Worm (Caenorhabditis elegans) whole organism, L2 larva: ENCODE results near the gene C30F2.2.

Source experiments
- C34F6.9 ChIP-seq: fragments of 150-350 bp; optimal IDR thresholded peaks from 2 replicates; lab custom pipeline; 2014; ENCODE audit warnings: missing biosample characterization, missing genetic modification characterization
- F13H6.1 ChIP-seq: sonication (generic microtip); optimal IDR thresholded peaks from 2 replicates; lab custom pipeline; 2016; ENCODE audit warnings: missing genetic modification characterization, missing compliant biosample characterization
- Y55F3AM.14 ChIP-seq: fragments of 200-800 bp; sonication (Bioruptor generic); optimal IDR thresholded peaks from 2 replicates; lab custom pipeline; 2018; ENCODE audit warnings: mild to moderate bottlenecking, missing genetic modification characterization, missing compliant biosample characterization
- ZK546.5 ChIP-seq: sonication (generic microtip); optimal IDR thresholded peaks from 2 replicates; lab custom pipeline; 2017; ENCODE audit warnings: missing biosample characterization, missing genetic modification characterization
- alr-1 ChIP-seq: fragments of 150-350 bp; optimal IDR thresholded peaks from 2 replicates; lab custom pipeline; 2014; ENCODE audit warnings: missing biosample characterization, missing genetic modification characterization
- blmp-1 ChIP-seq: sonication (generic microtip); optimal IDR thresholded peaks from 2 replicates; lab custom pipeline; 2017; ENCODE audit warnings: missing genetic modification characterization, mild to moderate bottlenecking, missing compliant biosample characterization, antibody characterized with exemption, moderate library complexity; ENCODE audit not compliant: insufficient read depth
- ceh-16 ChIP-seq: fragments of 150-350 bp; optimal IDR thresholded peaks from 2 replicates; lab custom pipeline; 2014; ENCODE audit warnings: missing biosample characterization, missing genetic modification characterization
- crh-2 ChIP-seq: sonication (generic microtip); optimal IDR thresholded peaks from 2 replicates; lab custom pipeline; 2017; ENCODE audit warnings: missing biosample characterization, missing genetic modification characterization
- dmd-4 ChIP-seq: sonication (generic microtip); optimal IDR thresholded peaks from 2 replicates; lab custom pipeline; 2017; ENCODE audit warnings: missing biosample characterization, missing genetic modification characterization
- egl-27 ChIP-seq: sonication (generic microtip); optimal IDR thresholded peaks from 3 replicates; lab custom pipeline; 2017; ENCODE audit warnings: missing biosample characterization, missing genetic modification reagents, missing genetic modification characterization
- fos-1 ChIP-seq: fragments of 150-350 bp; optimal IDR thresholded peaks from 2 replicates; lab custom pipeline; 2014; ENCODE audit warnings: missing biosample characterization, missing genetic modification characterization
- lin-11 ChIP-seq: fragments of 150-350 bp; sonication (generic microtip); optimal IDR thresholded peaks from 2 replicates; lab custom pipeline; 2014; ENCODE audit warnings: missing biosample characterization, missing genetic modification characterization, inconsistent platforms, mixed read lengths
- lsy-2 ChIP-seq, 2 experiments: fragments of 150-350 bp in 1 of 2; sonication (generic microtip) in 1 of 2; optimal IDR thresholded peaks; 2 replicates each; lab custom pipeline; 2014 to 2017; ENCODE audit warnings: missing biosample characterization in 2 of 2, missing genetic modification characterization in 2 of 2
- nhr-10 ChIP-seq: sonication (generic microtip); optimal IDR thresholded peaks from 2 replicates; lab custom pipeline; 2017; ENCODE audit warnings: missing biosample characterization, missing genetic modification characterization
- nhr-12 ChIP-seq: fragments of 150-350 bp; optimal IDR thresholded peaks from 2 replicates; lab custom pipeline; 2014; ENCODE audit warnings: missing biosample characterization, missing genetic modification characterization
- nhr-129 ChIP-seq: fragments of 150-350 bp; optimal IDR thresholded peaks from 2 replicates; lab custom pipeline; 2014; ENCODE audit warnings: missing biosample characterization, missing genetic modification characterization
- nhr-21 ChIP-seq: fragments of 150-350 bp; optimal IDR thresholded peaks from 2 replicates; lab custom pipeline; 2014; ENCODE audit warnings: missing biosample characterization, missing genetic modification characterization
- nhr-23 ChIP-seq: fragments of 150-350 bp; optimal IDR thresholded peaks from 2 replicates; lab custom pipeline; 2014; ENCODE audit warnings: missing biosample characterization, missing genetic modification reagents, missing genetic modification characterization
- nhr-25 ChIP-seq: fragments of 150-350 bp; sonication (generic microtip); optimal IDR thresholded peaks from 3 replicates; lab custom pipeline; 2014; ENCODE audit warnings: missing biosample characterization, missing genetic modification characterization
- nhr-77 ChIP-seq: fragments of 150-350 bp; optimal IDR thresholded peaks from 2 replicates; lab custom pipeline; 2014; ENCODE audit warnings: missing biosample characterization, missing genetic modification characterization
- peb-1 ChIP-seq: fragments of 150-350 bp; optimal IDR thresholded peaks from 2 replicates; lab custom pipeline; 2014; ENCODE audit warnings: missing biosample characterization, missing genetic modification characterization
- sem-4 ChIP-seq: fragments of 150-350 bp; optimal IDR thresholded peaks from 2 replicates; lab custom pipeline; 2014; ENCODE audit warnings: missing biosample characterization, missing genetic modification reagents, missing genetic modification characterization
- sma-3 ChIP-seq: sonication (generic microtip); optimal IDR thresholded peaks from 2 replicates; lab custom pipeline; 2016; ENCODE audit warnings: missing genetic modification reagents, missing genetic modification characterization, missing compliant biosample characterization
- sma-9 ChIP-seq, 2 experiments: fragments of 150-350 bp in 1 of 2; sonication (generic microtip) in 1 of 2; optimal IDR thresholded peaks; 2 replicates each; lab custom pipeline; 2014 to 2016; ENCODE audit warnings: missing genetic modification characterization in 2 of 2, mild to moderate bottlenecking in 1 of 2, missing biosample characterization in 1 of 2, missing compliant biosample characterization in 1 of 2, missing genetic modification reagents in 1 of 2, moderate library complexity in 1 of 2
- snpc-4 ChIP-seq: fragments of 150-350 bp; optimal IDR thresholded peaks from 2 replicates; lab custom pipeline; 2014; ENCODE audit warnings: missing biosample characterization, missing genetic modification characterization
- unc-55 ChIP-seq: fragments of 150-350 bp; sonication (generic microtip); optimal IDR thresholded peaks from 3 replicates; lab custom pipeline; 2014; ENCODE audit warnings: missing biosample characterization, missing genetic modification reagents, missing genetic modification characterization
- zag-1 ChIP-seq: fragments of 150-350 bp; optimal IDR thresholded peaks from 2 replicates; lab custom pipeline; 2014; ENCODE audit warnings: missing biosample characterization, missing genetic modification characterization
- ztf-1 ChIP-seq: fragments of 200-800 bp; sonication (Bioruptor generic); conservative IDR thresholded peaks from 2 replicates; pipeline ENCODE4 v1.3.6; 2022; ENCODE audit warnings: missing genetic modification characterization, missing compliant biosample characterization

The C30F2.2 gene

DNA sequence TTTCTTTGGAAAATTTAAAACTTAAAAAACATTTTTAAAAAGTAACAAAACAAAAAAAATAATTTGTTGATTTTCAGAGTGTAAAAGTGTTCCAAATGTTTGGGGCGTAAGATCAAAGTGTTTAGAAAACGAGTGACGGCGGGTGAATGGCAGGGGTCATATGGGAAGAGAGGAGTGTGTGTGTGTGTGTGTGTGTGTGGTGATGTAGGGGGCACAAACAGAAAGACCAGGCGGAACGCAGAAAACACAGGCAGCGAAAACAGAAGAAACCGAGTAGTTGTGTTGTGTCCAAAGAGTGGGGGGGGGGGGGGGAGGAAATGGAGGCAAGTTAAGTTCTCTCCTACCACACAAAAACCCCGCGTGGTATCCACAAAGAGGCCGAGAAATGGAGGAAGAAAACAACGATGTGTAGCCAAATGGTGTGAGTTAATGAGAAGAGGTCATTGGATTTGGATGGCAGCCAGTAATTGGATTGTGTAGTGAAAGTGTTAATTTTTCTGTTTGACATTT, 44.8 kb downstream of the C30F2.2 start, which contains the start of gene B0395.3:
B0395.3 (minus strand) TSS at position 51 of the 510 bp plus-strand sequence.
- no peak for TF ChIP-seq nhr-12 (tag; lab: Kevin White, UChicago)
- TF ChIP-seq C34F6.9 (tag; lab: Kevin White, UChicago), result peak; percentile 25
- TF ChIP-seq lsy-2 (tag; optimal IDR thresholded peaks at IDR 0.05; lab: Kevin White, UChicago), result peak in 1 of 2 experiments; percentile 28
- peak; percentile 49 for TF ChIP-seq nhr-25 (tag; lab: Kevin White, UChicago)
- TF ChIP-seq F13H6.1, result peak; percentile 62
- TF ChIP-seq Y55F3AM.14, result no peak
- no peak for TF ChIP-seq sem-4
- peak; percentile 66 for TF ChIP-seq nhr-129 (tag; lab: Kevin White, UChicago)
- TF ChIP-seq sma-9 (GFP tag; optimal IDR thresholded peaks at IDR 0.05; lab: Kevin White, UChicago), result peak; percentile 54
- TF ChIP-seq sma-9 (tag; optimal IDR thresholded peaks at IDR 0.05; lab: Kevin White, UChicago), result no peak
- no peak for TF ChIP-seq zag-1 (tag; lab: Kevin White, UChicago)
- no peak for TF ChIP-seq nhr-77 (tag; lab: Kevin White, UChicago)
- TF ChIP-seq lin-11 (tag; lab: Kevin White, UChicago), result peak; percentile 13
- no peak for TF ChIP-seq sma-3 (GFP tag; lab: Kevin White, UChicago)
- peak; percentile 22 for TF ChIP-seq crh-2 (tag; lab: Kevin White, UChicago)
- peak; percentile 39 for TF ChIP-seq fos-1
- TF ChIP-seq blmp-1 (tag; lab: Kevin White, UChicago), result peak; percentile 61
- no peak for TF ChIP-seq nhr-21
- peak; percentile 0 for TF ChIP-seq egl-27 (tag; lab: Kevin White, UChicago)
- no peak for TF ChIP-seq snpc-4 (tag; lab: Kevin White, UChicago)

DNA sequence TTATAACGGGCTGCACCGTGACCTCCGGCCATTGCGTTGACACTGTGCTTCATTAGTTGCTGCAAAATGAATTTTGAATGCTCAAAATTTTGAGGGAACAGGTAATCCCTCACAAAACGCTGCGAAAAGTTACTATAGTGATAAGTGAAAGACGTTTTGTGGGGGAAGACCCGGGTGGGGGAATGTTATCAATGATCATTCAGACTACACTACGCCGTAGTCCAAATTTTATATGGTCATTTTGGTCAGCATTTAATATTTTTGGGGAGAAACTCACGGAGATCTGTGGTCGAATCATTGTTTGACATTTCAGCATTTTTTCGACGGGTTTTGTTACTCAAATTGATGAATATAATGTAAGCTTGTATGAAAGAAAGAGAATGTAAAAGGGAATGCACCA, 45.8 kb downstream of the C30F2.2 start:
- no peak for TF ChIP-seq peb-1 (tag; lab: Kevin White, UChicago)
- peak; percentile 5 for TF ChIP-seq fos-1

DNA sequence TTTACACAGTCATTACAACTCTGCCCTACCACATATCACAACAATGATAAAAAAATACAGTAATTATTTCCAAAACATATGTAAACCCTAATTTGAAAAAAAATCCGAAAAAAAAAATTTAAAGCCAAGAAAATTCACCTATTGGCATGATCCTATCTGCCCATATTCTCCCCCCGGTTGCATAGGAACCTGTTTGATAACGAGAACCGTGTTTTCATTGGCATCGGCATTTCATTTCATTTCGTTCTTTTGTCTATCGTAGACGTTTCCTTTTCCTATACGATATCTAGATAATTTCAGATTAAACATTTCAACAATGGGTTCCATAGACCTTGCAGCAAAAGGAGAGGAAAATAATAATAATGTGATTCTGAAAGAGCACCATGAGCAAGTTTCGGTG, 54.5 kb downstream of the C30F2.2 start, which contains the start of gene mboa-1:
mboa-1 (plus strand) TSS at position 301 of the 400 bp plus-strand sequence.
- TF ChIP-seq peb-1 (tag; lab: Kevin White, UChicago), result no peak
- no peak for TF ChIP-seq dmd-4 (tag; lab: Kevin White, UChicago)
- no peak for TF ChIP-seq alr-1
- TF ChIP-seq crh-2 (tag; lab: Kevin White, UChicago), result no peak
- TF ChIP-seq nhr-25 (tag; lab: Kevin White, UChicago), result no peak
- no peak for TF ChIP-seq nhr-10 (tag; lab: Kevin White, UChicago)

DNA sequence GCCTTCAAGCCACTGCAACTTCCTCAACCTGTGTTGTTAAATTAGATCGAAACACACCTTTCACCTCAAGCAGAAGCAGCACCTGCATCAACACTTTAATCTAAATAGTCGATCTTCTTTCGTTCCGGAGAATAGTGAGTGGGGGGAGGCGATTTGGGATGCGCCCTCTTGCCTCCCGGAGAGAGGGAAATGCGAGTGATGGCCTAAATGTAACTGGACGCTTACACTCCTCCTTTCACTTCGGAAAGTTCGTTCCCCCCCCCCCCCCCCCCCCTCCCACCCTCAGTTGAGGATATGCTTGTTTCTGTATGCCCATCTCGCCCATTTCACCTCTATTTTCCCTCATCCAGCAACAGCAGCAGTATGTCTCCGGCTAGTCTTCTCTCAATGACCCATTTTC, 56.0 kb downstream of the C30F2.2 start:
- TF ChIP-seq lin-11 (tag; lab: Kevin White, UChicago) (no peak), ZK546.5 (tag; lab: Kevin White, UChicago) (no peak), Y55F3AM.14 (no peak), sem-4 (no peak), ceh-16 (tag; lab: Kevin White, UChicago) (no peak), ztf-1 (no peak), peb-1 (tag; lab: Kevin White, UChicago) (no peak), nhr-23 (tag; lab: Kevin White, UChicago) (no peak), unc-55 (GFP tag; lab: Kevin White, UChicago) (no peak), nhr-25 (tag; lab: Kevin White, UChicago) (no peak)
- TF ChIP-seq, all 48 proteins: peak for 0
